Worm (Caenorhabditis elegans): Measurements from ENCODE around the gene srx-31.
"Not testable (repeated sequence)": the region's sequence is repeated elsewhere in the genome, so short reads cannot be mapped to it uniquely, and the experiment has no call there.

Gene srx-31

DNA sequence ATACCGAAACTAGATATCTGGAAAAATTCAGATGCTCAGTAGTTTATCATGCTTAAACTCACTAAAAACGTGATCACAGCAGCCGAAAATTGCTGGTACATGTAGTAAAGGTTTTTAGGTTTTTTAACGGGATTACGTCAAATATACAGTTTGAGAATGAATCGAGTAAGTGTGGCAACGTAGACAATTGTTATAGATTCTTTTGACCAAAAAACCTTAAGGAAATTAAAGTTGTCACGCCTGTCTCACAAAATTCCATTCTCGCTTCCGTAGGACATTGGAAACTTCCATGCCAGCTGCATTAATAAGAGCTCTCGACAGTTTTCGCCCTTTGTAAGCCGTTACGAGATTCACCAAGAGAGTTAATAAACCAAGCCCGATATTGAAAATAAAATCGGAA lies at the start of gene srx-31:
Gene srx-31, minus strand, starts transcription at position 101 of the 400 bp plus-strand sequence.
- TF ChIP-seq pes-1 (GFP tag; IDR thresholded peaks at IDR 0.05); sea-1 (GFP tag; conservative IDR thresholded peaks at IDR 0.05); tbx-11 (GFP tag; IDR thresholded peaks at IDR 0.05): not testable (repeated sequence)

DNA sequence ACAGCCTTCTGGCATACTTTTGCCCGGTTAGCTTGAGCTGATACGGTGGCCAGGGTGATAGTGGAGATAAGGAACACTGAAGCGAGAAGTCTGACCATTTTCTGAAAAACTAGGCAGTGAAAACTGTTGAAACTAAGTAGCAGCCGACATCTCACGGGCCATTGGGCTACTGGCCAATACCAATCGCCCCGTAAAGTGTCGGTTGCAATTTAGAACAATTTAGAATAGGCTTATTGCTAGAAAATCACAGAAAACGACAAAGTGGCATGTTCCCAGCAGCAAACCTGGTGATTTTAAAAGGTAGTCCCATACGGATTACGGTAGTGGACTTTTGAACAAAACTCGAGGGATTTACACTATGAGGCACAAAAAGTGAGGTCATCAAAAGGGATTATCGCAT lies 48.2 kb upstream of the srx-31 start, which contains the start of gene T02B11.4:
Gene T02B11.4, minus strand, starts transcription at position 101 of the 400 bp plus-strand sequence.
- TF ChIP-seq flt-1 (GFP tag; IDR thresholded peaks at IDR 0.05): no peak
- TF ChIP-seq ama-1 (optimal IDR thresholded peaks at IDR 0.05): no peak
- no peak for TF ChIP-seq pes-1 (GFP tag; IDR thresholded peaks at IDR 0.05)
- no peak for TF ChIP-seq F13C5.2 (tag; optimal IDR thresholded peaks at IDR 0.05)
- no peak for TF ChIP-seq B0310.2 (tag; optimal IDR thresholded peaks at IDR 0.05)
- no peak for TF ChIP-seq sea-1 (GFP tag; conservative IDR thresholded peaks at IDR 0.05)
- no peak for TF ChIP-seq ets-7 (tag; optimal IDR thresholded peaks at IDR 0.05)
- TF ChIP-seq ceh-36 (tag; optimal IDR thresholded peaks at IDR 0.05): no peak
- no peak for TF ChIP-seq hnd-1 (tag; optimal IDR thresholded peaks at IDR 0.05)
- no peak for TF ChIP-seq ceh-13 (GFP tag; optimal IDR thresholded peaks at IDR 0.05)
- TF ChIP-seq hmg-4 (GFP tag; optimal IDR thresholded peaks at IDR 0.05): no peak
- TF ChIP-seq hmbx-1 (tag; optimal IDR thresholded peaks at IDR 0.05): no peak
- TF ChIP-seq tbx-11 (GFP tag; IDR thresholded peaks at IDR 0.05): no peak
- TF ChIP-seq scrt-1 (GFP tag; IDR thresholded peaks at IDR 0.05): no peak
- TF ChIP-seq tra-4 (tag; optimal IDR thresholded peaks at IDR 0.05): no peak
- TF ChIP-seq aly-1 (tag; optimal IDR thresholded peaks at IDR 0.05): no peak
- TF ChIP-seq tbx-37 (GFP tag; conservative IDR thresholded peaks at IDR 0.05): no peak

DNA sequence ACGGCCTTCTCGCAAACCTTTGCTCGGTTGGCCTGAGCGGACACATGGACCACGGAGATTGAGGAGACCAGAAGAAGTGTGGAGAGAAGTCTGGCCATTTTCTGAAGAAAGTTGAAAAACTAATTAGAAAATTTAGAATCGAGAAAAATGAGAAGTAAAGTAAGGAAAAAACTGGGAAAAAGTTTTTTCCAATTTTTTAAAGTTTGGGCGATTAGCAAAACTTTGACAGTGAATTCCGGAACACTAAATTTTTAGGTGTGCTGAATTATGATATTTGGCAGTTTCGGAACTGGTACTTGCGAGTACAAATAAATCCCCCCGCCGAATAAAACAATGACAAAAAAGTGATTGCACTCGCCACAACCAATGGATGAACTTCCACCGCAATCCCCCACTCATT lies 43.9 kb upstream of the srx-31 start, which contains the start of gene T02B11.3:
Gene T02B11.3, minus strand, starts transcription at position 101 of the 400 bp plus-strand sequence.
- TF ChIP-seq aly-1 (tag; optimal IDR thresholded peaks at IDR 0.05) (no peak), B0310.2 (tag; optimal IDR thresholded peaks at IDR 0.05) (no peak), scrt-1 (GFP tag; IDR thresholded peaks at IDR 0.05) (no peak), ets-7 (tag; optimal IDR thresholded peaks at IDR 0.05) (no peak), sea-1 (GFP tag; conservative IDR thresholded peaks at IDR 0.05) (no peak), F13C5.2 (tag; optimal IDR thresholded peaks at IDR 0.05) (no peak), flt-1 (GFP tag; IDR thresholded peaks at IDR 0.05) (no peak), hnd-1 (tag; optimal IDR thresholded peaks at IDR 0.05) (no peak), tbx-37 (GFP tag; conservative IDR thresholded peaks at IDR 0.05) (no peak), ceh-36 (tag; optimal IDR thresholded peaks at IDR 0.05) (no peak), hmg-4 (GFP tag; optimal IDR thresholded peaks at IDR 0.05) (no peak), ama-1 (optimal IDR thresholded peaks at IDR 0.05) (no peak), hmbx-1 (tag; optimal IDR thresholded peaks at IDR 0.05) (no peak), tbx-11 (GFP tag; IDR thresholded peaks at IDR 0.05) (no peak), tra-4 (tag; optimal IDR thresholded peaks at IDR 0.05) (no peak)

DNA sequence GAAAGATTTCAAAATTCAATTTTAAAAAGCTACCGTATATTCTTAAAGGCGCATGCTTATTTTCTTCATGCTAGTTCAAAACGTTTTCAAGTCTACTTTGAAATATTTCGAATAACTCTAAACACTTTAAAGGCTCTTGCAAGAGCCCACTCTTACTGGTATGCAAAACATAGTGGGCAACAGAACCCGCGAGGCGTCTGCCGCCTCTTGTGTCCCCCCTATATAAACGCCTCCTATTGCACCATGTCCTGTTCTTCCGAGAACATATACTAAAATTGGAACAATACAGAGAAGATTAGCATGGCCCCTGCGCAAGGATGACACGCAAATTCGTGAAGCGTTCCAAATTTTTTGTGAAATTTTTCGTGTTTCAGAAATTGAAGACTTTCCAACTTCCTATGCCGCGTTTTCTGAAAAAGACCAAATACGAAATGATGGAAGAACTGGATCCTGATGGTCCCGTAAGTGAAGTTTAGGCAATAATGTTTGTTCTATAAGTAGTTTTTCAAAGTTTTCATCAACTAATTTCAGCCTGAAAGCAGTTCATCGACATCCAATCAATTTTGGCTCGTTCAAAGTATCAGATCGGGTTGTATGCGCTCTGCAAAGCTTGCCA lies 36.1 kb upstream of the srx-31 start:
- no peak for TF ChIP-seq ceh-13 (GFP tag; optimal IDR thresholded peaks at IDR 0.05)
- TF ChIP-seq ceh-36 (tag; optimal IDR thresholded peaks at IDR 0.05): no peak
- no peak for TF ChIP-seq tra-4 (tag; optimal IDR thresholded peaks at IDR 0.05)
- no peak for TF ChIP-seq ets-7 (tag; optimal IDR thresholded peaks at IDR 0.05)
- TF ChIP-seq scrt-1 (GFP tag; IDR thresholded peaks at IDR 0.05): no peak
- no peak for TF ChIP-seq hnd-1 (tag; optimal IDR thresholded peaks at IDR 0.05)
- TF ChIP-seq sea-1 (GFP tag; conservative IDR thresholded peaks at IDR 0.05): no peak
- TF ChIP-seq B0310.2 (tag; optimal IDR thresholded peaks at IDR 0.05): no peak
- TF ChIP-seq flt-1 (GFP tag; IDR thresholded peaks at IDR 0.05): peak; percentile 44; the same call in 1 of the 2 replicates
- TF ChIP-seq pes-1 (GFP tag; IDR thresholded peaks at IDR 0.05): peak; percentile 62

DNA sequence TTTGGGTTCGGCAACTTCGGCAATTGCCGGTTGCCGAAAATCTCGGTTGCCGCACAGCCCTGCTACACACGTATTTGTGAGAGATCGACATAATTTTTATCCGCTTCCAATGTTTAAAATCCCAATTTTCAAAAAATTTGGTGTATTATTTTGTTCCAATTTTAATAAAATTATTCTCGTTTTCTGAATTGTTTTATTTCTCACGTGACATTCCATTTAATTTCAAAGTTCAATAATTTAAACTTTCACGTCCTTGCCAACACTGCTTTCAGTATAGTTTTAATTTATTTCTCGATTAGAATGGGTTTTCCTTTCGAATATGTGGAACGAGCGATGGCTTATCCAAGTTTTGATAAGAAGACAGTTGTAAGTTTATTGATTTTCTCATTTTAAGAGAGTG lies 33.7 kb upstream of the srx-31 start, which contains the start of gene K09C6.2:
Gene K09C6.2, plus strand, starts transcription at position 301 of the 400 bp plus-strand sequence.
- TF ChIP-seq ceh-36 (tag; optimal IDR thresholded peaks at IDR 0.05): no peak

DNA sequence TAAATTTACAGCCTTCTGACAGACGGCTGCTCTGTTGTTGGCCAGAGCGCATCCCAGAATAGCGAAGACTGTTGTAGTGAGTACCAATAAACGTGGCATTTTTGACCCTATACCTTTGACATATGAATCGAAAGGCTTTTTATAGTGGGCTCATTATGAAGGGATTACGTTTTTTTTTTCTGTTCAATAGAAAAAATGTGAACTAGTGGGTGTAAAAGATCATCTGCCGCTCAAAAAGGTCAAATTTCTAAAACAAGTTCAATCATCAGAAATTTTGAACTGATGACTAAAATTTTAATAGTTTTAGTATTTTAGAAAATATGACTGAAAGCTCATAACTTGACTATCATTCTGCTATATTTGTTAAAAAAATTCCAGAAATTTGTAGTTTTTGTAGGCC lies 32.1 kb upstream of the srx-31 start, which contains the start of gene K09C6.9:
Gene K09C6.9, minus strand, starts transcription at position 101 of the 400 bp plus-strand sequence.
- TF ChIP-seq scrt-1 (GFP tag; IDR thresholded peaks at IDR 0.05) (no peak), sea-1 (GFP tag; conservative IDR thresholded peaks at IDR 0.05) (no peak), hmg-4 (GFP tag; optimal IDR thresholded peaks at IDR 0.05) (no peak), ceh-36 (tag; optimal IDR thresholded peaks at IDR 0.05) (no peak), flt-1 (GFP tag; IDR thresholded peaks at IDR 0.05) (no peak), F13C5.2 (tag; optimal IDR thresholded peaks at IDR 0.05) (no peak), tbx-37 (GFP tag; conservative IDR thresholded peaks at IDR 0.05) (no peak), B0310.2 (tag; optimal IDR thresholded peaks at IDR 0.05) (no peak), tra-4 (tag; optimal IDR thresholded peaks at IDR 0.05) (no peak), hnd-1 (tag; optimal IDR thresholded peaks at IDR 0.05) (no peak), ceh-13 (GFP tag; optimal IDR thresholded peaks at IDR 0.05) (no peak), aly-1 (tag; optimal IDR thresholded peaks at IDR 0.05) (no peak), tbx-11 (GFP tag; IDR thresholded peaks at IDR 0.05) (no peak), hmbx-1 (tag; optimal IDR thresholded peaks at IDR 0.05) (no peak), ama-1 (optimal IDR thresholded peaks at IDR 0.05) (no peak), pes-1 (GFP tag; IDR thresholded peaks at IDR 0.05) (no peak), ets-7 (tag; optimal IDR thresholded peaks at IDR 0.05) (no peak)

DNA sequence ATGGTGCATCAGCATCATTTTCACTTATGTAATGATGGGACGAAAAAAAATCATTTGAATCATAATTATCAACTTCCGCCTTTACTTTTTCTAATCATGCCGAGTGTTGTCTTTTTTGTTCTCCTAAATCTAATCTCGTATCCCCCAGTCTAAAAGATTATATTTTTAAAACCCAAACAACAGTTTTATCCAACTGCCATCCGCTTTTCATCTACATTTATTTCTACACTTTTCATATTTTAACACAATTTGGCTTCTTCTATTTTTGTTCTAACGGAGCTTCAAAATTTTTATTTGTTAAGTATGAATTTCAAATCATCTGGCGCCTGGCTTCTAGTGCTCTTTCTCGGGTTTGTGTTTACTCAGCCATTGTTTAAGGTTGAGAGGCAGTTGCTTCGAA lies 29.4 kb upstream of the srx-31 start, which contains the start of gene K09C6.3:
Gene K09C6.3, plus strand, starts transcription at position 301 of the 400 bp plus-strand sequence.
- no peak for TF ChIP-seq tra-4 (tag; optimal IDR thresholded peaks at IDR 0.05)

DNA sequence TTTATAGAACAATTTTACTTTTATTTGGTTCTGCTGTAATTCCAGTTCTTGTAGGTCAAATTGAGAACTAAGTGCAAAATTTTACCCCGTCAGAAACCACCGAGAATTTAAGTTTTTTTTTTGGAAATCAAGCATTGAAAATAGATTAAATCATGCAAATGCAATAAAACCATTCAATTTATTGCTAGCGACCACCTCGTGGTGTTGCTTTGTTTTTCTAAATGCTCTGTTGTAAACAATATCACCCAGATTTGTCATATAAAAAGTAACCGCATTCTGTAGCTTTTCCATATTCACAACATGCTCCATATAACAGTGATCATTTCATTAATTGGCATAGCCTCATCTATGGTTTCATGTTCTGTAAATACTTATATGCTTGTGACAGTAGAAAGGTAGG lies 26.7 kb upstream of the srx-31 start, which contains the start of gene srbc-12:
Gene srbc-12, plus strand, starts transcription at position 301 of the 400 bp plus-strand sequence.
- no peak for TF ChIP-seq sea-1 (GFP tag; conservative IDR thresholded peaks at IDR 0.05)
- TF ChIP-seq pes-1 (GFP tag; IDR thresholded peaks at IDR 0.05): no peak
- no peak for TF ChIP-seq flt-1 (GFP tag; IDR thresholded peaks at IDR 0.05)
- TF ChIP-seq aly-1 (tag; optimal IDR thresholded peaks at IDR 0.05): no peak
- no peak for TF ChIP-seq tbx-11 (GFP tag; IDR thresholded peaks at IDR 0.05)
- TF ChIP-seq scrt-1 (GFP tag; IDR thresholded peaks at IDR 0.05): no peak
